Worm (Caenorhabditis elegans) whole organism, midembryonic: ENCODE measurements around the gene K08D8.4.

ENCODE experiments used
- T22C8.4 ChIP-seq: fragments of 200-800 bp; sonication (Bioruptor generic); IDR thresholded peaks from 2 replicates; pipeline ENCODE4 v1.3.6; 2022; ENCODE audit warnings: missing genetic modification characterization, missing compliant biosample characterization
- cog-1 ChIP-seq: sonication (generic microtip); optimal IDR thresholded peaks from 2 replicates; lab custom pipeline; 2016; ENCODE audit warnings: missing genetic modification characterization, missing compliant biosample characterization
- flt-1 ChIP-seq: fragments of 200-800 bp; sonication (Bioruptor generic); IDR thresholded peaks from 2 replicates; pipeline ENCODE4 v1.3.6; 2022; ENCODE audit warnings: missing genetic modification characterization, missing compliant biosample characterization
- klf-2 ChIP-seq: fragments of 200-800 bp; sonication (Bioruptor generic); conservative IDR thresholded peaks from 2 replicates; pipeline ENCODE4 v1.3.6; 2022; ENCODE audit warnings: missing genetic modification reagents, missing genetic modification characterization, missing compliant biosample characterization
- med-1 ChIP-seq: sonication (generic microtip); optimal IDR thresholded peaks from 2 replicates; lab custom pipeline; 2017; ENCODE audit warnings: missing genetic modification characterization, mild to moderate bottlenecking, missing compliant biosample characterization, antibody characterized with exemption, missing genetic modification reagents; ENCODE audit not compliant: insufficient read depth
- ref-1 ChIP-seq: fragments of 200-800 bp; sonication (Bioruptor generic); conservative IDR thresholded peaks from 2 replicates; pipeline ENCODE4 v1.3.6; 2022; ENCODE audit warnings: missing genetic modification reagents, missing genetic modification characterization, missing compliant biosample characterization
- tab-1 ChIP-seq: fragments of 200-800 bp; sonication (Bioruptor generic); IDR thresholded peaks from 2 replicates; pipeline ENCODE4 v1.3.6; 2022; ENCODE audit warnings: missing genetic modification characterization, missing compliant biosample characterization
- ztf-23 ChIP-seq: fragments of 200-800 bp; sonication (Bioruptor generic); IDR thresholded peaks from 2 replicates; pipeline ENCODE4 v1.3.6; 2022; ENCODE audit warnings: missing genetic modification reagents, missing genetic modification characterization, missing compliant biosample characterization
- ztf-29 ChIP-seq: fragments of 200-800 bp; sonication (Bioruptor generic); IDR thresholded peaks from 2 replicates; pipeline ENCODE4 v1.3.6; 2022; ENCODE audit warnings: missing genetic modification reagents, missing genetic modification characterization, missing compliant biosample characterization

Gene K08D8.4

DNA sequence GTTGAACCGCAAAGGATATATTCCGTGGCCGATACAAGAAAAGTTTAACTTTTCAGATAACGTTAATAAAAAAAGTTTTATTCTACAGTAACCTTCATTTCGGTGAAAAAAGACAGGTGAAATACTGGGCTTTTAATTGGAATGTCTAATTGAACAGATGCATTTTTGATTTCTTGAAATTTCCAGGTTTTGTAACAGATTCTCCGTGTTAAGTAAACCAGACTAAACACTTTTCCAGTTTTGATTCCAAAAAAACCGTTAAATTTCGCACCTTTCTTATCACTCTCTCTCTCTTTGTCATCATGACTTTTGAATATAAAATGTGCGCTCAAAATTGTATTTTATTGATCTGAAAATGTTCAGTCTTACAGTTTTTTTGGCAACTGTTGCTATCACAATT lies 8.5 kb upstream of the K08D8.4 start, which contains the start of gene C32H11.3:
Gene C32H11.3 (plus strand): TSS at position 301 of the 400 bp plus-strand sequence.
- TF ChIP-seq flt-1 (GFP tag; lab: Robert Waterston, UW) (no peak), cog-1 (tag; lab: Kevin White, UChicago) (no peak), tab-1 (no peak), ztf-29 (GFP tag; lab: Robert Waterston, UW) (no peak), klf-2 (GFP tag; lab: Robert Waterston, UW) (no peak), ref-1 (GFP tag; lab: Robert Waterston, UW) (no peak), med-1 (no peak), T22C8.4 (GFP tag; lab: Robert Waterston, UW) (no peak), ztf-23 (GFP tag; lab: Robert Waterston, UW) (no peak)

DNA sequence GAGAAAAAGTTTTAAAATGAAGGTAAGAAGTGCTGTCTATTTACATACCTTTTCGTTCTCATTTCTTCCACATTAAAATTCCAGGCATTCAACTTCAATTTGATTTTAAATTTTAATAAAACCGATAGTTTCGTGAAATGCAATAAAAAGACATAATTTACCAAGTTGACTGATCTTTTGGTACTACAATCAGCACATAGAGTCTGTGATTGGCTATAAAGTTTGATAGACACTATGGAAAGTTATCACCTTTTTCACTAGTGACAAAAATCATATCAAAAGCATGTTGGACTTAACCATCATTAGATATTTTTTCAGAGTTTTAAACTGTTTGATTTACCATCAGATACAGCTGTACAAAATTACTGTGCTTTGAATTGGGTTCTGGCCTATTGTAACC lies 5.7 kb upstream of the K08D8.4 start, which contains the start of gene srz-15:
Gene srz-15 (plus strand): TSS at position 301 of the 400 bp plus-strand sequence.
- TF ChIP-seq klf-2 (GFP tag; lab: Robert Waterston, UW) (no peak), tab-1 (no peak), flt-1 (GFP tag; lab: Robert Waterston, UW) (no peak), T22C8.4 (GFP tag; lab: Robert Waterston, UW) (no peak), med-1 (no peak), ztf-23 (GFP tag; lab: Robert Waterston, UW) (no peak), ref-1 (GFP tag; lab: Robert Waterston, UW) (no peak), ztf-29 (GFP tag; lab: Robert Waterston, UW) (no peak), cog-1 (tag; lab: Kevin White, UChicago) (no peak)

DNA sequence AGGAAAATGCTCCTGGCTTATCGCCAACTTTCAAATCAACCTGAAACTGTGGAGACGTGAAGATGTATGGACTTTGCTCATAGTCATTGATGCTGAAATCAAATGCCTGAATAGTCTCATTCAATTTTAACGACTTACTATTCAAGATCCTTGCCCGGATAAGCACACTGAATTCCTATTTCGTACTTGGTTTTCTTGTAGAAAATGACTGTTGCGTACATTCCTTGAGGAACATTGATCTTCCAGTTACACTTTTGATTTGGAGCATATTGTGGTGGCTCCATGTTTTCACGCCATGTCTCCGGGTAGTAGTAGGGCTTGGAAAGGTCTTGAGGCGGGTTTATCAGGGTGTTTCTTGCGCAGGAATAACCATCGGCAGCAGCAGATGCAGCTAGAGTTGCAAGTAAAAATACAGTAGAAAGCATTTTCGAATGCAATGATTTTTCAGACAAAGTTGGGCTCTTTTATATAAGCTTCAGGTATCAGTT lies 4.8 kb upstream of the K08D8.4 start, which contains the start of gene irg-6:
Gene irg-6 (minus strand): TSS at position 438 of the 488 bp plus-strand sequence.
- TF ChIP-seq flt-1 (GFP tag; lab: Robert Waterston, UW) = no peak
- TF ChIP-seq cog-1 (tag; lab: Kevin White, UChicago) = no peak
- no peak for TF ChIP-seq ztf-29 (GFP tag; lab: Robert Waterston, UW)
- no peak for TF ChIP-seq klf-2 (GFP tag; lab: Robert Waterston, UW)
- no peak for TF ChIP-seq tab-1

DNA sequence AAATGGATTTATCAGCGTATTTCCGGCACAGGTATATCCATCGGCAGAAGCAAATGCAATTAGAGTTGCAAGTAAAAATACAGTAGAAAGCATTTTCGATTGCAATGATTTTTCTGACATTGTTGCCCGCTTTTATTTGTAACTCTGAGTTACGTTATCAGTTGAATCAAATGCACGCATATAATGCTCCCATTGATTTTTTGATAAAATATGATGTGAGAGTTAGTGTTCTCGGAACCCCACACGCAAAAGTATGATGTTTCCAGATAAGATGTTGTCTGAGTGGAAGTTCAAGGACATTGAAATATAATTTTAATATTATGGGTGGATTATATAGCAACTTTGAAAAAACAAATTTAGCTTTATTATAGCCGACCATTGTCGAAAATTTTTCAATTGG lies 2.2 kb upstream of the K08D8.4 start, which contains the start of gene K08D8.5:
Gene K08D8.5 (minus strand): TSS at position 140 of the 400 bp plus-strand sequence.
- TF ChIP-seq ztf-29 (GFP tag; lab: Robert Waterston, UW) (no peak), ztf-23 (GFP tag; lab: Robert Waterston, UW) (no peak), med-1 (no peak), klf-2 (GFP tag; lab: Robert Waterston, UW) (no peak), tab-1 (no peak), T22C8.4 (GFP tag; lab: Robert Waterston, UW) (no peak), flt-1 (GFP tag; lab: Robert Waterston, UW) (no peak), ref-1 (GFP tag; lab: Robert Waterston, UW) (no peak), cog-1 (tag; lab: Kevin White, UChicago) (no peak)

DNA sequence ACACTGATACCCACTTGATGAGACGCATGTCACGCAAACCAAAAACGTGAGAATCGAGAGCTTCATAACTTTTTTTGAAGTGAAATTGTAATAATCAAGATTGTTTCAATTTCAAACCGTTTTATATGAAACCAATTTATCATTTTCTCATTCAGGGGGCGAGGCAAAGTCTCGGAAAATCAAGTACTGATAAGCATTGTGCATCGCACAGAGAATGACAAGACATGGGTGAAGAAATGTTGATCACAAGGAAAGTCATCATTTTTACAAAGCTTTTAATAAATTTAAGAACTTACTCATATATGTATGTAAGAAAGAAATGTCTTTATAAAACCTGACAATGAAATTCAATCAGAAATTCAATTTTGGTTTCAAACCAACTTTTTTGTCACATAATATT lies 3.3 kb downstream of the K08D8.4 start, which contains the start of gene K08D8.3:
Gene K08D8.3 (minus strand): TSS at position 131 of the 400 bp plus-strand sequence.
- TF ChIP-seq flt-1 (GFP tag; lab: Robert Waterston, UW) (no peak), T22C8.4 (GFP tag; lab: Robert Waterston, UW) (no peak), cog-1 (tag; lab: Kevin White, UChicago) (no peak), med-1 (no peak), ztf-23 (GFP tag; lab: Robert Waterston, UW) (no peak), ztf-29 (GFP tag; lab: Robert Waterston, UW) (no peak), ref-1 (GFP tag; lab: Robert Waterston, UW) (no peak)

DNA sequence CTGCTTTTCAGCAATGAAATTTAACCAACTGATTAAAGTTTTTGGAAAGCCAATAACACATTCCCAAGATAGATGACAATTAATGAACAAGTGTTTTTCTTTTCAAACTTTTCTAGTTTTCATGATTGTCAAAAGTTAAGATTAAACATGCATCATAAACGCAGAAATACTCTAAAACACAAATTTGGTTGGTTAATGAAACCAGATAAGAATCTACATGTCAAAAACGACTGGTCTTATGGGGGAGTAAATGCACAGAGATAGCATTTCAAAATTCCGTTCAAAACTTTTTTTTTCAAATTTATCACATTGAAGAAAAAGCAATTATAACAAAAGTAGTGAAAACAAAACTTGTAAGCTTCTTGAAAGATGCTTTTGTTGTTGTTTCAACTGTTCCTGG lies 6.1 kb downstream of the K08D8.4 start:
- TF ChIP-seq med-1 (no peak), ref-1 (GFP tag; lab: Robert Waterston, UW) (no peak), flt-1 (GFP tag; lab: Robert Waterston, UW) (no peak), tab-1 (no peak), ztf-23 (GFP tag; lab: Robert Waterston, UW) (no peak)

DNA sequence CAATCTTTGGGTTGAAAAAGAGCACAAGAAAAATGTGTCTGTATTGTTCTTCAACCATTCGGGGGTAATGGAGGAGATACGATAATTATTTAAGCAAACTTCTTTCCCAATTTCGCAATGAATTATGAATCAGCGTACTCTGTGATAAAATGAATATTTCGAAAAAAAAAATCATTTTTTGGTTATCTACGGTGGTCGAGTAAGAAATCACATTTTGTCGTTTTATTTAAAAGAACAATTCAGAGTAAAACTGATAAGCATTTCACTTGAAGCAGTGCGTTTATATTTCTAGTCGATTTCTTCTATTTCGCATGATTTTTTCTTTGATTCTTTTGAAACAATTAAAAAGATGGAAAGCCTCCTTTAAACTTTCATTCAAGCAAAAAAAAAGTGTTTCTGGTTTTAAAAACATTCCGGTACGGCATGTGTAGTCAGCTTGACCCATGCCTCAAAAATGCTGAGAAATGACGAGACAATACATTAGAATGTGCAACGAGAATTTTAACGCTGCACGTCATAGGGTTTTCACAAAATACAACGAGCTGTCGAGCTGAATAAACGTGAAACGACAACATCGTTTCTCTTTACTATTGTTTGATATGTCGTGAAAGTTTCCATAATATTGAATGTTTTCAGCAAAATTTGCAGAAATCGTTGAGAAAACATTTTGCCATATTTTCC lies 7.2 kb downstream of the K08D8.4 start, which contains the start of gene K08D8.2:
Gene K08D8.2 (plus strand): TSS at position 631 of the 681 bp plus-strand sequence.
- TF ChIP-seq cog-1 (tag; lab: Kevin White, UChicago) = no peak
- TF ChIP-seq ztf-23 (GFP tag; lab: Robert Waterston, UW) = no peak
- no peak for TF ChIP-seq klf-2 (GFP tag; lab: Robert Waterston, UW)

DNA sequence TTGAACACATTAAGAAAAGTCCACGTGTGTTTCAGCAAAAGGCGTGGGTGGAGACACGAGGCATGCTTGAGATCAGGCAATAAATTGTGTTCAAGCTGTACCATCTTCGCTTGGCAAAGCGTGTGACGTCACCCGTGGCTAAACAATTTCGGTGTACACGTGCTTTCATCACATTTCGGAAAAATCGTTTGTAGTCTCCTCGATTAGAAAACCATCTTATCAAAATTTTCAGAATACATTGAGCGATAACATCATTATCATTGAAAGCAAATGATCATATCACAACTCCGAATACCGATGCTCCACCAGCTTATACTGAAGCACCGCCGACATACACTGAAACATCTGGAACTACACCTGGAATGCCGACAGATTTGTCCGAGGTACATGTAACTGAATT lies 8.2 kb downstream of the K08D8.4 start:
- no peak for TF ChIP-seq ztf-23 (GFP tag; lab: Robert Waterston, UW)
- TF ChIP-seq flt-1 (GFP tag; lab: Robert Waterston, UW) = no peak
- no peak for TF ChIP-seq ztf-29 (GFP tag; lab: Robert Waterston, UW)
- TF ChIP-seq med-1 = no peak
- TF ChIP-seq klf-2 (GFP tag; lab: Robert Waterston, UW) = no peak
- no peak for TF ChIP-seq T22C8.4 (GFP tag; lab: Robert Waterston, UW)
- no peak for TF ChIP-seq ref-1 (GFP tag; lab: Robert Waterston, UW)
- no peak for TF ChIP-seq cog-1 (tag; lab: Kevin White, UChicago)
- no peak for TF ChIP-seq tab-1

DNA sequence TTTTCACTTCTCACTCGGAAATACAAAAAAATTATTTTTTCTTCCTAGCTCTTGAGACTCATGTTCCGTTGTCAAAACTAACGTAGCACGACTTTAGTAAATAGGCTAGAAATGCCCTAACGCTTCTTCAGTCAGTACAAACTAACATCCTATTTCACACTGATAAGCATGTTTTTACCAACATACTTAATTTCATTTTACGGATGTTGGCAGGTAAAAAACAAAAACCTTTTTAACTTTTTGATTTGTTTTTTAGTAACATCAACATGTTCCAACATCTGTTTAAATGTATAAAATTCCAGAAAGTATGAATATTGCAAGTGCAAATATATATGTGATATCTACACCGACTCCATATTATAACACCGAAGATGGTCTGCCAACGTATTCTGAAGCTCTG lies 9.5 kb downstream of the K08D8.4 start, which contains the start of gene K08D8.10:
Gene K08D8.10 (plus strand): TSS at position 301 of the 400 bp plus-strand sequence.
- TF ChIP-seq tab-1 = no peak
- no peak for TF ChIP-seq flt-1 (GFP tag; lab: Robert Waterston, UW)
- TF ChIP-seq klf-2 (GFP tag; lab: Robert Waterston, UW) = no peak
- TF ChIP-seq ztf-29 (GFP tag; lab: Robert Waterston, UW) = no peak
- no peak for TF ChIP-seq ztf-23 (GFP tag; lab: Robert Waterston, UW)
- no peak for TF ChIP-seq ref-1 (GFP tag; lab: Robert Waterston, UW)
- no peak for TF ChIP-seq T22C8.4 (GFP tag; lab: Robert Waterston, UW)
- no peak for TF ChIP-seq med-1
- TF ChIP-seq cog-1 (tag; lab: Kevin White, UChicago) = no peak
